Worm (Caenorhabditis elegans) whole organism, late embryonic: ENCODE measurements around the gene ulp-4.

Experiments used
- C38D4.7 ChIP-seq: fragments of 200-800 bp; sonication (Bioruptor generic); optimal IDR thresholded peaks from 2 replicates; lab custom pipeline; 2018; ENCODE audit warnings: mild to moderate bottlenecking, missing genetic modification characterization, moderate library complexity, missing compliant biosample characterization
- K02D7.2 ChIP-seq: sonication (generic microtip); optimal IDR thresholded peaks from 2 replicates; lab custom pipeline; 2017; ENCODE audit warnings: mild to moderate bottlenecking, missing genetic modification characterization, missing compliant biosample characterization
- T23F11.4 ChIP-seq: fragments of 200-800 bp; sonication (Bioruptor generic); optimal IDR thresholded peaks from 2 replicates; lab custom pipeline; 2018; ENCODE audit warnings: mild to moderate bottlenecking, missing genetic modification characterization, missing compliant biosample characterization
- Y22D7AL.16 ChIP-seq: sonication (generic microtip); optimal IDR thresholded peaks from 2 replicates; lab custom pipeline; 2016; ENCODE audit warnings: missing genetic modification characterization, missing compliant biosample characterization
- ahr-1 ChIP-seq: sonication (generic microtip); optimal IDR thresholded peaks from 2 replicates; lab custom pipeline; 2016; ENCODE audit warnings: missing genetic modification characterization, missing compliant biosample characterization
- ceh-14 ChIP-seq: sonication (generic microtip); optimal IDR thresholded peaks from 2 replicates; lab custom pipeline; 2016; ENCODE audit warnings: missing genotype, missing genetic modification characterization, missing compliant biosample characterization
- ceh-18 ChIP-seq: sonication (generic microtip); optimal IDR thresholded peaks from 2 replicates; lab custom pipeline; 2016; ENCODE audit warnings: missing genetic modification characterization, missing compliant biosample characterization
- ceh-2 ChIP-seq: sonication (generic microtip); optimal IDR thresholded peaks from 2 replicates; lab custom pipeline; 2016; ENCODE audit warnings: missing genotype, missing genetic modification characterization, missing compliant biosample characterization
- ceh-22 ChIP-seq: sonication (generic microtip); optimal IDR thresholded peaks from 2 replicates; lab custom pipeline; 2017; ENCODE audit warnings: missing biosample characterization, missing genetic modification characterization
- ceh-30 ChIP-seq: fragments of 150-350 bp; optimal IDR thresholded peaks from 2 replicates; lab custom pipeline; 2014; ENCODE audit warnings: missing biosample characterization, missing genetic modification characterization
- ceh-34 ChIP-seq: sonication (generic microtip); optimal IDR thresholded peaks from 2 replicates; lab custom pipeline; 2016; ENCODE audit warnings: mild to moderate bottlenecking, missing genetic modification characterization, missing compliant biosample characterization
- ceh-48 ChIP-seq: sonication (generic microtip); optimal IDR thresholded peaks from 2 replicates; lab custom pipeline; 2016; ENCODE audit warnings: missing genetic modification characterization, inconsistent platforms, missing compliant biosample characterization
- ceh-9 ChIP-seq: sonication (generic microtip); optimal IDR thresholded peaks from 2 replicates; lab custom pipeline; 2016; ENCODE audit warnings: mild to moderate bottlenecking, missing genetic modification characterization, inconsistent platforms, missing compliant biosample characterization
- dve-1 ChIP-seq: sonication (generic microtip); optimal IDR thresholded peaks from 2 replicates; lab custom pipeline; 2017; ENCODE audit warnings: antibody characterized with exemption, mild to moderate bottlenecking, missing genetic modification characterization, missing compliant biosample characterization
- elt-2 ChIP-seq: sonication (generic microtip); optimal IDR thresholded peaks from 2 replicates; lab custom pipeline; 2016; ENCODE audit warnings: missing genetic modification reagents, missing genetic modification characterization, missing compliant biosample characterization
- elt-4 ChIP-seq: sonication (generic microtip); optimal IDR thresholded peaks from 2 replicates; lab custom pipeline; 2016; ENCODE audit warnings: missing genetic modification characterization, missing compliant biosample characterization
- ets-4 ChIP-seq: sonication (generic microtip); optimal IDR thresholded peaks from 2 replicates; lab custom pipeline; 2016; ENCODE audit warnings: missing genetic modification characterization, missing compliant biosample characterization
- fkh-10 ChIP-seq: fragments of 150-350 bp; optimal IDR thresholded peaks from 2 replicates; lab custom pipeline; 2014; ENCODE audit warnings: missing biosample characterization, missing genetic modification reagents, missing genetic modification characterization
- hlh-13 ChIP-seq: fragments of 200-800 bp; sonication (Bioruptor generic); optimal IDR thresholded peaks from 2 replicates; lab custom pipeline; 2018; ENCODE audit warnings: mild to moderate bottlenecking, missing genetic modification characterization, missing compliant biosample characterization
- hlh-30 ChIP-seq: sonication (generic microtip); optimal IDR thresholded peaks from 2 replicates; lab custom pipeline; 2017; ENCODE audit warnings: antibody characterized with exemption, missing genetic modification characterization, missing compliant biosample characterization; ENCODE audit not compliant: insufficient read depth
- hlh-8 ChIP-seq: sonication (generic microtip); optimal IDR thresholded peaks from 2 replicates; lab custom pipeline; 2016; ENCODE audit warnings: missing genotype, missing genetic modification characterization, missing compliant biosample characterization
- lim-6 ChIP-seq: sonication (generic microtip); optimal IDR thresholded peaks from 2 replicates; lab custom pipeline; 2016; ENCODE audit warnings: missing genetic modification characterization, missing compliant biosample characterization
- mec-3 ChIP-seq: sonication (generic microtip); optimal IDR thresholded peaks from 2 replicates; lab custom pipeline; 2016; ENCODE audit warnings: borderline replicate concordance, missing genetic modification characterization, missing compliant biosample characterization
- nfya-1 ChIP-seq: sonication (generic microtip); optimal IDR thresholded peaks from 2 replicates; lab custom pipeline; 2017; ENCODE audit warnings: missing genetic modification characterization, mild to moderate bottlenecking, missing compliant biosample characterization, antibody characterized with exemption, moderate library complexity
- nhr-11 ChIP-seq: fragments of 150-350 bp; optimal IDR thresholded peaks from 2 replicates; lab custom pipeline; 2014; ENCODE audit warnings: missing biosample characterization, missing genetic modification characterization
- nhr-232 ChIP-seq: sonication (generic microtip); optimal IDR thresholded peaks from 2 replicates; lab custom pipeline; 2016; ENCODE audit warnings: missing genetic modification characterization, missing compliant biosample characterization
- npax-4 ChIP-seq: sonication (generic microtip); optimal IDR thresholded peaks from 2 replicates; lab custom pipeline; 2016; ENCODE audit warnings: missing genetic modification characterization, missing compliant biosample characterization
- odd-2 ChIP-seq: sonication (generic microtip); optimal IDR thresholded peaks from 2 replicates; lab custom pipeline; 2017; ENCODE audit warnings: antibody characterized with exemption, mild to moderate bottlenecking, missing genetic modification characterization, missing compliant biosample characterization
- pag-3 ChIP-seq: sonication (generic microtip); optimal IDR thresholded peaks from 2 replicates; lab custom pipeline; 2016; ENCODE audit warnings: missing compliant biosample characterization, missing genetic modification characterization, borderline replicate concordance
- pax-1 ChIP-seq: fragments of 150-350 bp; optimal IDR thresholded peaks from 2 replicates; lab custom pipeline; 2014; ENCODE audit warnings: missing biosample characterization, missing genetic modification characterization
- pha-4 ChIP-seq: fragments of 150-350 bp; optimal IDR thresholded peaks from 2 replicates; lab custom pipeline; 2018; ENCODE audit warnings: missing biosample characterization, missing genetic modification reagents, missing genetic modification characterization
- pqm-1 ChIP-seq: sonication (generic microtip); optimal IDR thresholded peaks from 2 replicates; lab custom pipeline; 2016; ENCODE audit warnings: missing genetic modification characterization, missing compliant biosample characterization
- pros-1 ChIP-seq: fragments of 150-350 bp; optimal IDR thresholded peaks from 2 replicates; lab custom pipeline; 2014; ENCODE audit warnings: missing biosample characterization, missing genetic modification reagents, missing genetic modification characterization
- ref-2 ChIP-seq: sonication (generic microtip); optimal IDR thresholded peaks from 2 replicates; lab custom pipeline; 2016; ENCODE audit warnings: missing genetic modification characterization, missing compliant biosample characterization
- rnt-1 ChIP-seq: sonication (generic microtip); optimal IDR thresholded peaks from 2 replicates; lab custom pipeline; 2016; ENCODE audit warnings: missing genetic modification characterization, missing compliant biosample characterization
- sdc-2 ChIP-seq: sonication (generic microtip); optimal IDR thresholded peaks from 2 replicates; lab custom pipeline; 2016; ENCODE audit warnings: missing genotype, missing genetic modification characterization, missing compliant biosample characterization
- sox-4 ChIP-seq: sonication (generic microtip); optimal IDR thresholded peaks from 2 replicates; lab custom pipeline; 2017; ENCODE audit warnings: mild to moderate bottlenecking, missing genetic modification characterization, inconsistent platforms, missing compliant biosample characterization
- tbx-2 ChIP-seq: sonication (generic microtip); optimal IDR thresholded peaks from 2 replicates; lab custom pipeline; 2016; ENCODE audit warnings: missing genetic modification characterization, missing compliant biosample characterization
- tbx-7 ChIP-seq: sonication (generic microtip); optimal IDR thresholded peaks from 2 replicates; lab custom pipeline; 2016; ENCODE audit warnings: missing genotype, missing genetic modification characterization, missing compliant biosample characterization
- ttx-3 ChIP-seq: sonication (generic microtip); optimal IDR thresholded peaks from 2 replicates; lab custom pipeline; 2016; ENCODE audit warnings: missing genetic modification reagents, missing genetic modification characterization, missing compliant biosample characterization
- unc-42 ChIP-seq: sonication (generic microtip); optimal IDR thresholded peaks from 2 replicates; lab custom pipeline; 2016; ENCODE audit warnings: missing genotype, missing genetic modification characterization, missing compliant biosample characterization
- unc-55 ChIP-seq: sonication (generic microtip); optimal IDR thresholded peaks from 2 replicates; lab custom pipeline; 2017; ENCODE audit warnings: missing biosample characterization, missing genetic modification reagents, missing genetic modification characterization
- zip-5 ChIP-seq: sonication (generic microtip); optimal IDR thresholded peaks from 2 replicates; lab custom pipeline; 2016; ENCODE audit warnings: missing genetic modification characterization, missing compliant biosample characterization

ulp-4 gene

DNA sequence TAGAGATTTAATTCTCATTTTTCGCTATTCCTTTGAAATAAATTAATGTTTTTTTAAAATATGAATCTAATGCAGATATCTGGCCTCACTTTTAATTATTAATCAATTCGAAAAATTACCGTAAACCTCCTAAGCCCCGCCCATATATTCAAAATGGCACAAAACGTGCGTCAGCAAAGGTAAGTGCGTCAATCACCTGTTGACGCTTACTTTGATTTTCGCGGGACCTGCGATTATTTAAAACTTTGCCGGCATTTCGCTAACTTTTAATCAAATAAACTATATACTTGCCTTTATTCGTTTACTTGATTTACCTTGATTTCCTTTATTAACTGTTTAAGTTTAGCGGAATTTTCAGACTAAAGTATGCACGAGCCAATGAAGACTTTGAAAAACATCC is 28.2 kb downstream of the ulp-4 start, which contains the start of gene pch-2:
TSS of gene pch-2 (plus strand) at position 359 of the 400 bp plus-strand sequence.
- TF ChIP-seq ceh-22 (tag; lab: Kevin White, UChicago), result no peak
- no peak for TF ChIP-seq pros-1 (tag; lab: Kevin White, UChicago)
- no peak for TF ChIP-seq ceh-9
- TF ChIP-seq Y22D7AL.16, result no peak
- no peak for TF ChIP-seq zip-5 (tag; lab: Kevin White, UChicago)
- no peak for TF ChIP-seq ceh-2
- no peak for TF ChIP-seq hlh-13 (GFP tag; lab: Kevin White, UChicago)
- TF ChIP-seq unc-42 (tag; lab: Kevin White, UChicago), result peak; percentile 2
- no peak for TF ChIP-seq pqm-1 (tag; lab: Kevin White, UChicago)
- TF ChIP-seq nhr-232, result no peak
- TF ChIP-seq elt-4, result no peak
- TF ChIP-seq nfya-1 (tag; lab: Kevin White, UChicago), result peak; percentile 11
- TF ChIP-seq tbx-2 (tag; lab: Kevin White, UChicago), result no peak

ce11 chrII:8160916-8161315 is 31.2 kb downstream of the ulp-4 start:
- TF ChIP-seq ceh-30 (tag; lab: Kevin White, UChicago) (no peak), ceh-34 (tag; lab: Kevin White, UChicago) (no peak), ceh-48 (no peak), unc-42 (tag; lab: Kevin White, UChicago) (no peak), ceh-2 (no peak), ttx-3 (tag; lab: Kevin White, UChicago) (no peak), nhr-11 (tag; lab: Kevin White, UChicago) (no peak), T23F11.4 (GFP tag; lab: Kevin White, UChicago) (no peak), pag-3 (tag; lab: Kevin White, UChicago) (no peak)

- TF ChIP-seq ceh-2, result no peak
- TF ChIP-seq lim-6, result no peak
- TF ChIP-seq pax-1 (tag; lab: Kevin White, UChicago), result peak; percentile 3
- TF ChIP-seq nfya-1 (tag; lab: Kevin White, UChicago), result no peak
- no peak for TF ChIP-seq hlh-30 (tag; lab: Kevin White, UChicago)
- no peak for TF ChIP-seq ceh-22 (tag; lab: Kevin White, UChicago)
- no peak for TF ChIP-seq tbx-7 (tag; lab: Kevin White, UChicago)
- peak; percentile 98 for TF ChIP-seq unc-42 (tag; lab: Kevin White, UChicago)
- no peak for TF ChIP-seq dve-1 (tag; lab: Kevin White, UChicago)
- peak; percentile 11 for TF ChIP-seq unc-55
- TF ChIP-seq ahr-1 (tag; lab: Kevin White, UChicago), result no peak
- TF ChIP-seq rnt-1, result peak; percentile 15
- TF ChIP-seq zip-5 (tag; lab: Kevin White, UChicago), result no peak
- no peak for TF ChIP-seq elt-2 (tag; lab: Kevin White, UChicago)
Measured at ce11 chrII:8162120-8162648, 32.4 kb downstream of the ulp-4 start, which contains the start of the genes emb-27 and rrf-3. emb-27 (minus strand) TSS chrII:8162170. rrf-3 (plus strand) TSS chrII:8162465.

ce11 chrII:8169283-8169682 is 39.5 kb downstream of the ulp-4 start, which contains the start of gene T05C12.15:
T05C12.15 (plus strand) TSS chrII:8169583.
- TF ChIP-seq pros-1 (tag; lab: Kevin White, UChicago), result no peak
- TF ChIP-seq unc-55, result peak; percentile 20
- TF ChIP-seq mec-3 (tag; lab: Kevin White, UChicago), result no peak
- TF ChIP-seq ref-2 (tag; lab: Kevin White, UChicago), result no peak
- no peak for TF ChIP-seq pha-4 (tag; lab: Kevin White, UChicago)

- TF ChIP-seq pax-1 (tag; lab: Kevin White, UChicago) (no peak), sdc-2 (tag; lab: Kevin White, UChicago) (no peak), ceh-14 (tag; lab: Kevin White, UChicago) (no peak), ets-4 (tag; lab: Kevin White, UChicago) (no peak), K02D7.2 (tag; lab: Kevin White, UChicago) (no peak), ceh-18 (tag; lab: Kevin White, UChicago) (no peak), C38D4.7 (no peak), odd-2 (tag; lab: Kevin White, UChicago) (no peak), npax-4 (tag; lab: Kevin White, UChicago) (no peak), sox-4 (tag; lab: Kevin White, UChicago) (no peak), fkh-10 (no peak), elt-4 (no peak), hlh-8 (tag; lab: Kevin White, UChicago) (no peak), ceh-22 (tag; lab: Kevin White, UChicago) (no peak), ahr-1 (tag; lab: Kevin White, UChicago) (no peak)
Measured at ce11 chrII:8170374-8170773, 40.6 kb downstream of the ulp-4 start, which contains the start of gene T05C12.11. T05C12.11 (minus strand) TSS chrII:8170474.
